Fruit fly (Drosophila melanogaster) ovary, adult (tissue): ENCODE measurements around the gene CG9759.
A peak's percentile ranks its signal among the peaks of the same experiment; 100 is the strongest.

Source experiments
- CG17801 ChIP-seq: fragments of 200-800 bp; optimal IDR thresholded peaks from 2 replicates; lab custom pipeline; 2019; ENCODE audit warnings: missing biosample characterization, mild to moderate bottlenecking, missing genetic modification characterization, moderate library complexity; ENCODE audit not compliant: partially characterized antibody

Gene CG9759

dm6 chr3R:13609146-13609545, at the start of gene CG9759:
CG9759 (minus strand) TSS chr3R:13609246.
- no peak for TF ChIP-seq CG17801 (GFP tag; lab: Kevin White, UChicago)

- TF ChIP-seq CG17801 (GFP tag; lab: Kevin White, UChicago), result no peak
Observed at dm6 chr3R:13656294-13656693, 47.2 kb upstream of the CG9759 start, which contains the start of gene Rbp4. Rbp4 (minus strand) TSS chr3R:13656394.

dm6 chr3R:13647734-13648541, 38.9 kb upstream of the CG9759 start:
- no peak for TF ChIP-seq CG17801 (GFP tag; lab: Kevin White, UChicago)

- peak; percentile 64 for TF ChIP-seq CG17801 (GFP tag; lab: Kevin White, UChicago)
Observed at dm6 chr3R:13646729-13647633, 37.9 kb upstream of the CG9759 start, which contains the start of gene rin. rin (plus strand) TSS chr3R:13647004.

dm6 chr3R:13645874-13646370, 36.9 kb upstream of the CG9759 start, which contains the start of gene sqd:
sqd (minus strand) TSS chr3R:13646304.
- peak; percentile 70 for TF ChIP-seq CG17801 (GFP tag; lab: Kevin White, UChicago)

dm6 chr3R:13644778-13645660, 36.0 kb upstream of the CG9759 start:
- peak; percentile 43 for TF ChIP-seq CG17801 (GFP tag; lab: Kevin White, UChicago)

dm6 chr3R:13631642-13632041, 22.6 kb upstream of the CG9759 start, which contains the start of gene CG10841:
CG10841 (plus strand) TSS chr3R:13631942.
- TF ChIP-seq CG17801 (GFP tag; lab: Kevin White, UChicago), result no peak

dm6 chr3R:13617228-13617627, 8.2 kb upstream of the CG9759 start:
- no peak for TF ChIP-seq CG17801 (GFP tag; lab: Kevin White, UChicago)

dm6 chr3R:13615617-13616016, 6.6 kb upstream of the CG9759 start, which contains the start of gene CG9269:
CG9269 (plus strand) TSS chr3R:13615917.
- TF ChIP-seq CG17801 (GFP tag; lab: Kevin White, UChicago), result no peak

dm6 chr3R:13615007-13615406, 6.0 kb upstream of the CG9759 start:
- no peak for TF ChIP-seq CG17801 (GFP tag; lab: Kevin White, UChicago)

dm6 chr3R:13612333-13612732, 3.3 kb upstream of the CG9759 start, which contains the start of gene CG9757:
CG9757 (minus strand) TSS chr3R:13612433.
- TF ChIP-seq CG17801 (GFP tag; lab: Kevin White, UChicago), result no peak

dm6 chr3R:13600539-13600938, 8.5 kb downstream of the CG9759 start:
- TF ChIP-seq CG17801 (GFP tag; lab: Kevin White, UChicago), result no peak

- no peak for TF ChIP-seq CG17801 (GFP tag; lab: Kevin White, UChicago)
Observed at dm6 chr3R:13596409-13596808, 12.6 kb downstream of the CG9759 start.

- TF ChIP-seq CG17801 (GFP tag; lab: Kevin White, UChicago), result no peak
Observed at dm6 chr3R:13592557-13592956, 16.5 kb downstream of the CG9759 start, which contains the start of gene CG14369. CG14369 (minus strand) TSS chr3R:13592657.
